Fruit fly (Drosophila melanogaster) whole organism, embryonic: ENCODE results near the gene Tango5.
A peak's percentile ranks its signal among the peaks of the same experiment; 100 is the strongest.

Source experiments
- Bdp1 ChIP-seq: fragments of 200-800 bp; sonication (Bioruptor generic); optimal IDR thresholded peaks from 3 replicates; lab custom pipeline; 2016; ENCODE audit warnings: missing biosample characterization, missing genetic modification characterization
- Bteb2 ChIP-seq: fragments of 200-800 bp; sonication (Bioruptor generic); optimal IDR thresholded peaks from 2 replicates; lab custom pipeline; 2016; ENCODE audit warnings: missing biosample characterization, missing genetic modification characterization
- CG10654 ChIP-seq: fragments of 200-800 bp; sonication (Bioruptor generic); optimal IDR thresholded peaks from 2 replicates; lab custom pipeline; 2016; ENCODE audit warnings: missing biosample characterization, missing genetic modification characterization
- CG12219 ChIP-seq: fragments of 200-800 bp; sonication (Bioruptor generic); optimal IDR thresholded peaks from 3 replicates; lab custom pipeline; 2018; ENCODE audit warnings: missing biosample characterization, mild to moderate bottlenecking, missing genetic modification characterization
- CG12769 ChIP-seq: fragments of 200-800 bp; sonication (Bioruptor generic); optimal IDR thresholded peaks from 2 replicates; lab custom pipeline; 2019; ENCODE audit warnings: missing biosample characterization, mild to moderate bottlenecking, missing genetic modification characterization, moderate library complexity
- CG14860 ChIP-seq: fragments of 200-800 bp; sonication (Bioruptor generic); IDR thresholded peaks from 3 replicates; pipeline ENCODE4 v1.3.6; 2022; ENCODE audit warnings: missing biosample characterization, missing genetic modification characterization; ENCODE audit not compliant: partially characterized antibody
- CG16779 ChIP-seq: fragments of 200-800 bp; sonication (Bioruptor generic); IDR thresholded peaks from 2 replicates; pipeline ENCODE4 v1.3.6; 2022; ENCODE audit warnings: missing biosample characterization, missing genetic modification characterization
- CG17568 ChIP-seq: fragments of 200-800 bp; sonication (Bioruptor generic); optimal IDR thresholded peaks from 2 replicates; lab custom pipeline; 2018; ENCODE audit warnings: missing biosample characterization, mild to moderate bottlenecking, missing genetic modification characterization, moderate library complexity
- CG17612 ChIP-seq: fragments of 200-800 bp; sonication (Bioruptor generic); IDR thresholded peaks from 2 replicates; pipeline ENCODE4 v1.3.6; 2022; ENCODE audit warnings: missing biosample characterization, missing genetic modification characterization
- CG18262 ChIP-seq: fragments of 200-800 bp; optimal IDR thresholded peaks from 3 replicates; lab custom pipeline; 2019; ENCODE audit warnings: missing biosample characterization, mild to moderate bottlenecking, missing genetic modification characterization, moderate library complexity
- CG18476 ChIP-seq: fragments of 200-800 bp; sonication (Bioruptor generic); optimal IDR thresholded peaks from 2 replicates; lab custom pipeline; 2016; ENCODE audit warnings: missing biosample characterization, mild to moderate bottlenecking, missing genetic modification characterization
- CG2116 ChIP-seq: fragments of 200-800 bp; sonication (Bioruptor generic); optimal IDR thresholded peaks from 3 replicates; lab custom pipeline; 2018; ENCODE audit warnings: missing biosample characterization, mild to moderate bottlenecking, missing genetic modification characterization
- CG31365 ChIP-seq: fragments of 200-800 bp; sonication (Bioruptor generic); optimal IDR thresholded peaks from 2 replicates; lab custom pipeline; 2018; ENCODE audit warnings: missing biosample characterization, mild to moderate bottlenecking, missing genetic modification characterization
- CG31441 ChIP-seq: fragments of 200-800 bp; sonication (Bioruptor generic); IDR thresholded peaks from 2 replicates; pipeline ENCODE4 v1.3.6; 2022; ENCODE audit warnings: missing biosample characterization, missing genetic modification characterization
- CG3995 ChIP-seq: fragments of 200-800 bp; sonication (Bioruptor generic); optimal IDR thresholded peaks from 3 replicates; lab custom pipeline; 2016; ENCODE audit warnings: missing biosample characterization, missing genetic modification characterization
- CG43689 ChIP-seq: fragments of 200-800 bp; sonication (Bioruptor generic); IDR thresholded peaks from 2 replicates; pipeline ENCODE4 v1.3.6; 2022; ENCODE audit warnings: missing biosample characterization, missing genetic modification characterization
- CG6689 ChIP-seq: fragments of 200-800 bp; sonication (Bioruptor generic); IDR thresholded peaks from 2 replicates; pipeline ENCODE4 v1.3.6; 2022; ENCODE audit warnings: missing biosample characterization, missing genetic modification characterization
- CG8765 ChIP-seq: fragments of 200-800 bp; sonication (Bioruptor generic); IDR thresholded peaks from 2 replicates; pipeline ENCODE4 v1.3.6; 2022; ENCODE audit warnings: missing biosample characterization, missing genetic modification characterization
- Dip3 ChIP-seq: fragments of 200-800 bp; sonication (Bioruptor generic); optimal IDR thresholded peaks from 3 replicates; lab custom pipeline; 2016; ENCODE audit warnings: missing biosample characterization, missing genetic modification characterization
- Dll ChIP-seq: fragments of 200-800 bp; sonication (Bioruptor generic); IDR thresholded peaks from 4 replicates; pipeline ENCODE4 v1.3.6; 2022; ENCODE audit warnings: missing biosample characterization, missing genetic modification characterization; ENCODE audit not compliant: partially characterized antibody
- Dref ChIP-seq: fragments of 200-800 bp; sonication (Bioruptor generic); IDR thresholded peaks from 2 replicates; pipeline ENCODE4 v1.3.6; 2022; ENCODE audit warnings: missing biosample characterization, missing genetic modification characterization
- E2f2 ChIP-seq: fragments of 200-800 bp; sonication (Bioruptor generic); IDR thresholded peaks from 2 replicates; pipeline ENCODE4 v1.3.6; 2022; ENCODE audit warnings: missing biosample characterization, missing genetic modification characterization
- Fer3 ChIP-seq: fragments of 200-800 bp; sonication (Bioruptor generic); optimal IDR thresholded peaks from 2 replicates; lab custom pipeline; 2018; ENCODE audit warnings: missing biosample characterization, mild to moderate bottlenecking, missing genetic modification characterization, moderate library complexity
- Gug ChIP-seq: fragments of 200-800 bp; sonication (Bioruptor generic); IDR thresholded peaks from 4 replicates; pipeline ENCODE4 v1.3.6; 2022; ENCODE audit warnings: missing biosample characterization, missing genetic modification characterization
- Kr ChIP-seq: fragments of 200-800 bp; sonication (Bioruptor generic); optimal IDR thresholded peaks from 2 replicates; lab custom pipeline; 2017; ENCODE audit warnings: missing biosample characterization, mild to moderate bottlenecking, missing genetic modification characterization
- Lim3 ChIP-seq: fragments of 200-800 bp; sonication (Bioruptor generic); IDR thresholded peaks from 2 replicates; pipeline ENCODE4 v1.3.6; 2022; ENCODE audit warnings: missing biosample characterization, missing genetic modification characterization
- Mes4 ChIP-seq: fragments of 200-800 bp; sonication (Bioruptor generic); optimal IDR thresholded peaks from 2 replicates; lab custom pipeline; 2016; ENCODE audit warnings: missing biosample characterization, missing genetic modification characterization
- Pdp1 ChIP-seq, 2 experiments: fragments of 200-800 bp; sonication (Bioruptor generic); optimal IDR thresholded peaks; 3 replicates each; lab custom pipeline; 2016; ENCODE audit warnings: missing biosample characterization in 2 of 2, missing genetic modification characterization in 2 of 2, mild to moderate bottlenecking in 1 of 2, moderate library complexity in 1 of 2
- Six4 ChIP-seq: fragments of 200-800 bp; sonication (Bioruptor generic); optimal IDR thresholded peaks from 2 replicates; lab custom pipeline; 2016; ENCODE audit warnings: missing biosample characterization, missing genetic modification characterization
- Sry-δ ChIP-seq: fragments of 200-800 bp; sonication (Bioruptor generic); optimal IDR thresholded peaks from 2 replicates; lab custom pipeline; 2016; ENCODE audit warnings: missing biosample characterization, missing genetic modification characterization
- Trl ChIP-seq, 3 experiments: fragments of >200 bp in 2 of 3; fragments of 200-800 bp in 1 of 3; sonication (Bioruptor generic) in 1 of 3; optimal IDR thresholded peaks; 2 replicates in 1 of 3; 3 replicates in 2 of 3; lab custom pipeline; 2016 to 2017; ENCODE audit warnings: missing biosample characterization in 1 of 3, missing genetic modification characterization in 1 of 3
- bigmax ChIP-seq: fragments of 200-800 bp; sonication (Bioruptor generic); optimal IDR thresholded peaks from 2 replicates; lab custom pipeline; 2018; ENCODE audit warnings: missing biosample characterization, mild to moderate bottlenecking, missing genetic modification characterization
- corto ChIP-seq: fragments of 200-800 bp; sonication (Bioruptor generic); optimal IDR thresholded peaks from 2 replicates; lab custom pipeline; 2016; ENCODE audit warnings: missing biosample characterization, mild to moderate bottlenecking, missing genetic modification characterization, moderate library complexity
- dan ChIP-seq: fragments of 200-800 bp; sonication (Bioruptor generic); IDR thresholded peaks from 2 replicates; pipeline ENCODE4 v1.3.6; 2022; ENCODE audit warnings: missing biosample characterization, missing genetic modification characterization
- danr ChIP-seq: fragments of 200-800 bp; sonication (Bioruptor generic); IDR thresholded peaks from 2 replicates; pipeline ENCODE4 v1.3.6; 2022; ENCODE audit warnings: missing biosample characterization, missing genetic modification characterization
- esg ChIP-seq: fragments of 200-800 bp; sonication (Bioruptor generic); conservative IDR thresholded peaks from 2 replicates; pipeline ENCODE4 v1.3.6; 2022; ENCODE audit warnings: missing biosample characterization, missing genetic modification characterization
- fd64A ChIP-seq: fragments of 200-800 bp; sonication (Bioruptor generic); optimal IDR thresholded peaks from 3 replicates; lab custom pipeline; 2018; ENCODE audit warnings: missing biosample characterization, mild to moderate bottlenecking, missing genetic modification characterization
- grn ChIP-seq: fragments of 200-800 bp; sonication (Bioruptor generic); optimal IDR thresholded peaks from 3 replicates; lab custom pipeline; 2017; ENCODE audit warnings: missing biosample characterization, missing genetic modification characterization
- knrl ChIP-seq: fragments of 200-800 bp; sonication (Bioruptor generic); IDR thresholded peaks from 3 replicates; pipeline ENCODE4 v1.3.6; 2022; ENCODE audit warnings: missing biosample characterization, missing genetic modification characterization; ENCODE audit not compliant: partially characterized antibody
- lilli ChIP-seq: fragments of 200-800 bp; sonication (Bioruptor generic); optimal IDR thresholded peaks from 3 replicates; lab custom pipeline; 2016; ENCODE audit warnings: missing biosample characterization, missing genetic modification characterization
- lmd ChIP-seq: fragments of 200-800 bp; sonication (Bioruptor generic); IDR thresholded peaks from 2 replicates; pipeline ENCODE4 v1.3.6; 2022; ENCODE audit warnings: missing biosample characterization, missing genetic modification characterization
- luna ChIP-seq: fragments of 200-800 bp; sonication (Bioruptor generic); optimal IDR thresholded peaks from 2 replicates; lab custom pipeline; 2016; ENCODE audit warnings: missing biosample characterization, missing genetic modification characterization
- maf-S ChIP-seq: fragments of 200-800 bp; sonication (Bioruptor generic); optimal IDR thresholded peaks from 2 replicates; lab custom pipeline; 2016; ENCODE audit warnings: missing biosample characterization, missing genetic modification characterization
- oc ChIP-seq: fragments of 200-800 bp; sonication (Bioruptor generic); optimal IDR thresholded peaks from 2 replicates; lab custom pipeline; 2018; ENCODE audit warnings: missing biosample characterization, mild to moderate bottlenecking, missing genetic modification characterization, moderate library complexity
- sim ChIP-seq: fragments of 200-800 bp; sonication (Bioruptor generic); IDR thresholded peaks from 2 replicates; pipeline ENCODE4 v1.3.6; 2022; ENCODE audit warnings: missing biosample characterization, missing genetic modification characterization
- sna ChIP-seq: fragments of 200-800 bp; sonication (Bioruptor generic); IDR thresholded peaks from 2 replicates; pipeline ENCODE4 v1.3.6; 2022; ENCODE audit warnings: missing biosample characterization, missing genetic modification characterization; ENCODE audit not compliant: partially characterized antibody
- so ChIP-seq: fragments of 200-800 bp; sonication (Bioruptor generic); IDR thresholded peaks from 3 replicates; pipeline ENCODE4 v1.3.6; 2022; ENCODE audit warnings: missing biosample characterization, missing genetic modification characterization
- tio ChIP-seq: fragments of 200-800 bp; sonication (Bioruptor generic); optimal IDR thresholded peaks from 2 replicates; lab custom pipeline; 2017; ENCODE audit warnings: missing biosample characterization, missing genetic modification characterization, inconsistent platforms
- yki ChIP-seq: fragments of >200 bp; optimal IDR thresholded peaks from 3 replicates; lab custom pipeline; 2018
- zfh2 ChIP-seq: fragments of 200-800 bp; sonication (Bioruptor generic); optimal IDR thresholded peaks from 2 replicates; lab custom pipeline; 2016; ENCODE audit warnings: missing biosample characterization, missing genetic modification characterization

Gene Tango5

DNA sequence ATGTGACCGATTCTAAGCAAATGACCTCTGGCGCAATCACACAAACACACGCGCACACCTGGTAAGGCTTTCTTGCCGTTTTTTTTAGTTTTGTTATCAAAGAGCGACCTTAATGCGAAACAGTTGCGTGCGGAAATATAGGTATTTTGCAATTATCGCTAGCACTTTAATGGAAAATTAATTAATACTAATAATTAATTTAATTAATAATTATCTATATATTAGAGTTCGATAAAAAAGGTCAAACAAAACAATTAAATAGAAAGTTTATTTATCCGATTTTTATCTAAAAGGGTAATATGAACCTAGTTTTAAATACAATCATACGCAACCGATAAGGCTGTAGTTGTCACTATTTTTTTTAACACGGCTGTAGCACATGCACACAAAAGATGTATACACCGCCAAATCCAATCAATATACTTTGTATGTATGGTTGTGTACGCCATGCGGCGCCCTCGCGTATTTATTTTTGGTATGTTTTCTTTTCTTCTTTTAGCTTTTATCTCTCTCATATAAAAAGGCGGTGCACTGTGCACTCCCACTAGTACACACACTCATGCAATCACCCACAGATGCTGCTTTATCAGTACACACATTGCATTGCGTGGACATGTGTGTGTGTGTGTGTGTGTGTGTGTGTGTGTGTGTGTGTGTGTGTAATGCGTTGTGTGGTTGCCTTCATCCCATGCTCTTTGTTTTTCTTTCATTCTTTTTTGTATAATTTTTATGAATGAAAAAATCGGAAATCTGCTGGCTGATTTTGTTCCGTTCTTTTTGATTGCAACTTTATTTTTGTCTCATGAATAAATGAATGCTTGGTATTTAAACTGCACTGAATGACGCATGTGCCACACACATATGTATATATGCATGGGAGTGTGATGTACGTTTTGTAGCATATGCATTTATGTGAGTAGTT, 38.5 kb upstream of the Tango5 start (continued):
- TF ChIP-seq CG12219 (GFP tag; lab: Kevin White, UChicago), result no peak
- no peak for TF ChIP-seq Lim3 (GFP tag; lab: Robert Waterston, UW)
- TF ChIP-seq Dip3 (GFP tag; lab: Kevin White, UChicago), result no peak
- no peak for TF ChIP-seq so (GFP tag; lab: Robert Waterston, UW)
- no peak for TF ChIP-seq bigmax
- TF ChIP-seq CG18476 (GFP tag; lab: Kevin White, UChicago), result no peak
- no peak for TF ChIP-seq CG12769 (tag; lab: Kevin White, UChicago)
- no peak for TF ChIP-seq Gug (GFP tag; lab: Robert Waterston, UW)
- no peak for TF ChIP-seq CG8765 (GFP tag; lab: Robert Waterston, UW)
- no peak for TF ChIP-seq CG10654 (GFP tag; lab: Kevin White, UChicago)
- peak; percentile 86 for TF ChIP-seq CG18262 (tag; lab: Kevin White, UChicago)
- no peak for TF ChIP-seq CG43689 (GFP tag; lab: Robert Waterston, UW)
- TF ChIP-seq fd64A, result no peak
- no peak for TF ChIP-seq CG17568 (GFP tag; lab: Kevin White, UChicago)
- TF ChIP-seq Bdp1, result no peak
- peak; percentile 28; the same call in 1 of the 2 replicates for TF ChIP-seq E2f2 (GFP tag; lab: Robert Waterston, UW)
- TF ChIP-seq CG31441, result peak; percentile 88
- no peak for TF ChIP-seq Dref (GFP tag; lab: Robert Waterston, UW)
- no peak for TF ChIP-seq Sry-δ (GFP tag; lab: Kevin White, UChicago)
- TF ChIP-seq sna (GFP tag; lab: Robert Waterston, UW), result no peak
- TF ChIP-seq Mes4 (GFP tag; lab: Kevin White, UChicago), result no peak
- no peak for TF ChIP-seq yki (lab: Kevin White, UChicago)
- TF ChIP-seq maf-S, result no peak
- TF ChIP-seq oc (tag; lab: Kevin White, UChicago), result no peak
- no peak for TF ChIP-seq sim
- no peak for TF ChIP-seq Bteb2 (GFP tag; lab: Kevin White, UChicago)
- no peak; the same call in 1 of the 2 replicates for TF ChIP-seq esg
- TF ChIP-seq CG14860, result no peak
- no peak for TF ChIP-seq dan
- TF ChIP-seq Dll (GFP tag; lab: Robert Waterston, UW), result no peak
- no peak for TF ChIP-seq lilli (GFP tag; lab: Kevin White, UChicago)
- TF ChIP-seq Kr (GFP tag; lab: Kevin White, UChicago), result no peak
- TF ChIP-seq CG6689 (GFP tag; lab: Robert Waterston, UW), result no peak; the same call in none of the 2 replicates
- TF ChIP-seq tio (GFP tag; lab: Kevin White, UChicago), result peak; percentile 16
- peak; percentile 58 for TF ChIP-seq Fer3 (tag; lab: Kevin White, UChicago)
- TF ChIP-seq zfh2 (GFP tag; lab: Kevin White, UChicago), result no peak
- no peak for TF ChIP-seq corto
- no peak for TF ChIP-seq Trl (optimal IDR thresholded peaks at IDR 0.05; lab: Kevin White, UChicago)
- no peak for TF ChIP-seq Trl (GFP tag; optimal IDR thresholded peaks at IDR 0.05; lab: Kevin White, UChicago)
- TF ChIP-seq lmd (GFP tag; lab: Robert Waterston, UW), result peak; percentile 59; the same call in 1 of the 2 replicates
- TF ChIP-seq danr, result 0 out of 2 replicates have a peak, but pooled peaks have one; percentile 12
- TF ChIP-seq Six4, result peak; percentile 3
- no peak for TF ChIP-seq knrl (GFP tag; lab: Robert Waterston, UW)
- no peak for TF ChIP-seq CG17612
- no peak for TF ChIP-seq luna
- peak; percentile 32 for TF ChIP-seq CG2116
- no peak for TF ChIP-seq CG16779 (GFP tag; lab: Robert Waterston, UW)
- no peak for TF ChIP-seq CG3995 (GFP tag; lab: Kevin White, UChicago)
- no peak for TF ChIP-seq grn
- TF ChIP-seq Pdp1 (GFP tag; optimal IDR thresholded peaks at IDR 0.05; lab: Kevin White, UChicago), result peak in 1 of 2 experiments; percentile 27
- TF ChIP-seq CG31365, result no peak
